Fruit fly (Drosophila melanogaster): ENCODE results near the gene Cse1.

- TF ChIP-seq Sin3A (optimal IDR thresholded peaks at IDR 0.05) (no peak), h (optimal IDR thresholded peaks at IDR 0.05) (no peak), ttk (optimal IDR thresholded peaks at IDR 0.05) (no peak)
Measured at dm6 chr2L:16842505-16842904, 17.5 kb upstream of the Cse1 start.
